Fruit fly (Drosophila melanogaster) whole organism, embryonic: ENCODE measurements around the gene CG43131.
A peak's percentile ranks its signal among the peaks of the same experiment; 100 is the strongest.

ENCODE experiments used
- Adf1 ChIP-seq: fragments of 200-800 bp; sonication (Bioruptor generic); IDR thresholded peaks from 2 replicates; pipeline ENCODE4 v1.3.6; 2022; ENCODE audit warnings: missing biosample characterization, missing genetic modification characterization
- Awh ChIP-seq: fragments of 200-800 bp; sonication (Bioruptor generic); IDR thresholded peaks from 2 replicates; pipeline ENCODE4, ENCODE4 v1.3.6; 2022; ENCODE audit warnings: missing biosample characterization, missing genetic modification characterization
- CG10565 ChIP-seq: fragments of 200-800 bp; sonication (Bioruptor generic); optimal IDR thresholded peaks from 3 replicates; lab custom pipeline; 2016; ENCODE audit warnings: missing biosample characterization, mild to moderate bottlenecking, missing genetic modification characterization
- CG10654 ChIP-seq: fragments of 200-800 bp; sonication (Bioruptor generic); optimal IDR thresholded peaks from 2 replicates; lab custom pipeline; 2016; ENCODE audit warnings: missing biosample characterization, missing genetic modification characterization
- CG11456 ChIP-seq: fragments of 200-800 bp; sonication (Bioruptor generic); IDR thresholded peaks from 3 replicates; pipeline ENCODE4 v1.3.6; 2022; ENCODE audit warnings: missing biosample characterization, missing genetic modification characterization
- CG11504 ChIP-seq: fragments of 200-800 bp; sonication (Bioruptor generic); optimal IDR thresholded peaks from 3 replicates; lab custom pipeline; 2019; ENCODE audit warnings: missing biosample characterization, mild to moderate bottlenecking, missing genetic modification characterization, moderate library complexity
- CG15479 ChIP-seq: fragments of 200-800 bp; sonication (Bioruptor generic); optimal IDR thresholded peaks from 3 replicates; lab custom pipeline; 2019; ENCODE audit warnings: missing biosample characterization, mild to moderate bottlenecking, missing genetic modification characterization, moderate library complexity
- CG15696 ChIP-seq: fragments of 200-800 bp; sonication (Bioruptor generic); optimal IDR thresholded peaks from 2 replicates; lab custom pipeline; 2019; ENCODE audit warnings: missing biosample characterization, mild to moderate bottlenecking, missing genetic modification characterization, moderate library complexity
- CG17385 ChIP-seq: fragments of 200-800 bp; sonication (Bioruptor generic); optimal IDR thresholded peaks from 3 replicates; lab custom pipeline; 2018; ENCODE audit warnings: missing biosample characterization, mild to moderate bottlenecking, missing genetic modification characterization
- CG18764 ChIP-seq: fragments of 200-800 bp; sonication (Bioruptor generic); optimal IDR thresholded peaks from 3 replicates; lab custom pipeline; 2016; ENCODE audit warnings: missing biosample characterization, missing genetic modification characterization
- CG30431 ChIP-seq: fragments of 200-800 bp; sonication (Bioruptor generic); optimal IDR thresholded peaks from 2 replicates; lab custom pipeline; 2017; ENCODE audit warnings: missing biosample characterization, missing genetic modification characterization
- CG3065 ChIP-seq: fragments of 200-800 bp; sonication (Bioruptor generic); optimal IDR thresholded peaks from 2 replicates; lab custom pipeline; 2016; ENCODE audit warnings: missing biosample characterization, missing genetic modification characterization
- CG33557 ChIP-seq: fragments of 200-800 bp; sonication (Bioruptor generic); optimal IDR thresholded peaks from 2 replicates; lab custom pipeline; 2019; ENCODE audit warnings: missing biosample characterization, mild to moderate bottlenecking, missing genetic modification characterization, moderate library complexity
- CG3847 ChIP-seq: fragments of 200-800 bp; sonication (Bioruptor generic); IDR thresholded peaks from 2 replicates; pipeline ENCODE4 v1.3.6; 2022; ENCODE audit warnings: missing biosample characterization, missing genetic modification characterization
- CG4282 ChIP-seq: fragments of 200-800 bp; sonication (Bioruptor generic); optimal IDR thresholded peaks from 2 replicates; lab custom pipeline; 2016; ENCODE audit warnings: missing biosample characterization, missing genetic modification characterization
- CG4404 ChIP-seq: fragments of 200-800 bp; sonication (Bioruptor generic); IDR thresholded peaks from 2 replicates; pipeline ENCODE4 v1.3.6; 2022; ENCODE audit warnings: missing biosample characterization, missing genetic modification characterization
- CG8290 ChIP-seq, 3 experiments: fragments of 200-800 bp; sonication (Bioruptor generic); optimal IDR thresholded peaks; 2 replicates each; lab custom pipeline; 2016 to 2019; ENCODE audit warnings: missing biosample characterization in 3 of 3, missing genetic modification characterization in 3 of 3, mild to moderate bottlenecking in 2 of 3, moderate library complexity in 1 of 3
- CG8478 ChIP-seq: fragments of >200 bp; optimal IDR thresholded peaks from 2 replicates; lab custom pipeline; 2018
- CG9727 ChIP-seq: fragments of 200-800 bp; sonication (Bioruptor generic); optimal IDR thresholded peaks from 3 replicates; lab custom pipeline; 2017; ENCODE audit warnings: missing biosample characterization, mild to moderate bottlenecking, missing genetic modification characterization
- CG9817 ChIP-seq: fragments of 200-800 bp; sonication (Bioruptor generic); optimal IDR thresholded peaks from 2 replicates; lab custom pipeline; 2018; ENCODE audit warnings: missing biosample characterization, mild to moderate bottlenecking, missing genetic modification characterization, moderate library complexity
- D19A ChIP-seq: fragments of 200-800 bp; optimal IDR thresholded peaks from 3 replicates; lab custom pipeline; 2019; ENCODE audit warnings: missing biosample characterization, mild to moderate bottlenecking, missing genetic modification characterization, moderate library complexity
- Dad ChIP-seq: fragments of 200-800 bp; sonication (Bioruptor generic); optimal IDR thresholded peaks from 3 replicates; lab custom pipeline; 2016; ENCODE audit warnings: missing biosample characterization, missing genetic modification characterization
- Ets65A ChIP-seq: fragments of 200-800 bp; sonication (Bioruptor generic); peaks from one replicate; lab custom pipeline; 2016; ENCODE audit warnings: missing biosample characterization, missing genetic modification characterization
- Hey ChIP-seq: fragments of 200-800 bp; sonication (Bioruptor generic); optimal IDR thresholded peaks from 3 replicates; lab custom pipeline; 2018; ENCODE audit warnings: missing biosample characterization, mild to moderate bottlenecking, missing genetic modification characterization
- MTF-1 ChIP-seq: fragments of 200-800 bp; sonication (Bioruptor generic); optimal IDR thresholded peaks from 2 replicates; lab custom pipeline; 2018; ENCODE audit warnings: missing biosample characterization, mild to moderate bottlenecking, missing genetic modification characterization, borderline replicate concordance
- Med ChIP-seq: fragments of 200-800 bp; sonication (Bioruptor generic); peaks from one replicate; lab custom pipeline; 2016; ENCODE audit warnings: missing biosample characterization, missing genetic modification characterization, mild to moderate bottlenecking, inconsistent platforms, moderate library complexity
- Optix ChIP-seq: fragments of 200-800 bp; sonication (Bioruptor generic); IDR thresholded peaks from 3 replicates; pipeline ENCODE4 v1.3.6; 2022; ENCODE audit warnings: missing biosample characterization, missing genetic modification characterization
- Sin3A ChIP-seq: fragments of >200 bp; optimal IDR thresholded peaks from 2 replicates; lab custom pipeline; 2018
- Ssrp ChIP-seq: fragments of 200-800 bp; sonication (Bioruptor generic); optimal IDR thresholded peaks from 2 replicates; lab custom pipeline; 2018; ENCODE audit warnings: missing biosample characterization, mild to moderate bottlenecking, missing genetic modification characterization, moderate library complexity
- Taf1 ChIP-seq: fragments of 200-800 bp; sonication (Bioruptor generic); IDR thresholded peaks from 2 replicates; pipeline ENCODE4 v1.3.6; 2022; ENCODE audit warnings: missing biosample characterization, missing genetic modification characterization
- Xrp1 ChIP-seq: fragments of 200-800 bp; sonication (Bioruptor generic); IDR thresholded peaks from 2 replicates; pipeline ENCODE4 v1.3.6; 2022; ENCODE audit warnings: missing biosample characterization, missing genetic modification characterization
- ara ChIP-seq: fragments of 200-800 bp; sonication (Bioruptor generic); IDR thresholded peaks from 2 replicates; pipeline ENCODE4 v1.3.6; 2022; ENCODE audit warnings: missing biosample characterization, missing genetic modification characterization
- bab2 ChIP-seq: fragments of 200-800 bp; sonication (Bioruptor generic); optimal IDR thresholded peaks from 2 replicates; lab custom pipeline; 2016; ENCODE audit warnings: missing biosample characterization, missing genetic modification characterization
- bsh ChIP-seq, 2 experiments: fragments of 200-800 bp; sonication (Bioruptor generic); optimal IDR thresholded peaks; 2 replicates each; lab custom pipeline; 2017 to 2018; ENCODE audit warnings: mild to moderate bottlenecking in 2 of 2, missing biosample characterization in 2 of 2, missing genetic modification characterization in 2 of 2, moderate library complexity in 1 of 2
- chm ChIP-seq: fragments of 200-800 bp; sonication (Bioruptor generic); IDR thresholded peaks from 2 replicates; pipeline ENCODE4 v1.3.6; 2022; ENCODE audit warnings: missing biosample characterization, missing genetic modification characterization
- ci ChIP-seq: fragments of 200-800 bp; sonication (Bioruptor generic); IDR thresholded peaks from 3 replicates; pipeline ENCODE4 v1.3.6; 2022; ENCODE audit warnings: missing biosample characterization, missing genetic modification characterization
- danr ChIP-seq: fragments of 200-800 bp; sonication (Bioruptor generic); IDR thresholded peaks from 2 replicates; pipeline ENCODE4 v1.3.6; 2022; ENCODE audit warnings: missing biosample characterization, missing genetic modification characterization
- dimm ChIP-seq: fragments of 200-800 bp; sonication (Bioruptor generic); IDR thresholded peaks from 2 replicates; pipeline ENCODE4 v1.3.6; 2022; ENCODE audit warnings: missing biosample characterization, missing genetic modification characterization
- gt ChIP-seq: fragments of 200-800 bp; sonication (Bioruptor generic); IDR thresholded peaks from 2 replicates; pipeline ENCODE4 v1.3.6; 2022; ENCODE audit warnings: missing biosample characterization, missing genetic modification characterization
- her ChIP-seq: fragments of 200-800 bp; sonication (Bioruptor generic); optimal IDR thresholded peaks from 2 replicates; lab custom pipeline; 2016; ENCODE audit warnings: missing biosample characterization, missing genetic modification characterization
- inv ChIP-seq: fragments of 200-800 bp; sonication (Bioruptor generic); IDR thresholded peaks from 2 replicates; pipeline ENCODE4 v1.3.6; 2022; ENCODE audit warnings: missing biosample characterization, missing genetic modification characterization; ENCODE audit not compliant: partially characterized antibody
- kah ChIP-seq: fragments of 200-800 bp; sonication (Bioruptor generic); optimal IDR thresholded peaks from 2 replicates; lab custom pipeline; 2018; ENCODE audit warnings: missing biosample characterization, mild to moderate bottlenecking, missing genetic modification characterization
- knrl ChIP-seq: fragments of 200-800 bp; sonication (Bioruptor generic); IDR thresholded peaks from 3 replicates; pipeline ENCODE4 v1.3.6; 2022; ENCODE audit warnings: missing biosample characterization, missing genetic modification characterization; ENCODE audit not compliant: partially characterized antibody
- maf-S ChIP-seq: fragments of 200-800 bp; sonication (Bioruptor generic); optimal IDR thresholded peaks from 2 replicates; lab custom pipeline; 2016; ENCODE audit warnings: missing biosample characterization, missing genetic modification characterization
- nerfin-2 ChIP-seq: fragments of 200-800 bp; sonication (Bioruptor generic); IDR thresholded peaks from 2 replicates; pipeline ENCODE4 v1.3.6; 2022; ENCODE audit warnings: missing biosample characterization, missing genetic modification characterization; ENCODE audit not compliant: partially characterized antibody
- p53 ChIP-seq: fragments of 200-800 bp; sonication (Bioruptor generic); optimal IDR thresholded peaks from 2 replicates; lab custom pipeline; 2016; ENCODE audit warnings: missing biosample characterization, missing genetic modification characterization
- pho ChIP-seq: fragments of 200-800 bp; sonication (Bioruptor generic); optimal IDR thresholded peaks from 2 replicates; lab custom pipeline; 2016; ENCODE audit warnings: missing biosample characterization, missing genetic modification characterization
- pum ChIP-seq: fragments of 200-800 bp; sonication (Bioruptor generic); optimal IDR thresholded peaks from 2 replicates; lab custom pipeline; 2016; ENCODE audit warnings: missing biosample characterization, missing genetic modification characterization
- shn ChIP-seq: fragments of 200-800 bp; sonication (Bioruptor generic); optimal IDR thresholded peaks from 3 replicates; lab custom pipeline; 2016; ENCODE audit warnings: missing biosample characterization, missing genetic modification characterization
- so ChIP-seq: fragments of 200-800 bp; sonication (Bioruptor generic); IDR thresholded peaks from 3 replicates; pipeline ENCODE4 v1.3.6; 2022; ENCODE audit warnings: missing biosample characterization, missing genetic modification characterization
- stwl ChIP-seq: fragments of 200-800 bp; sonication (Bioruptor generic); optimal IDR thresholded peaks from 3 replicates; lab custom pipeline; 2018; ENCODE audit warnings: missing biosample characterization, mild to moderate bottlenecking, missing genetic modification characterization, moderate library complexity
- trem ChIP-seq: fragments of 200-800 bp; optimal IDR thresholded peaks from 3 replicates; lab custom pipeline; 2019; ENCODE audit warnings: missing biosample characterization, mild to moderate bottlenecking, missing genetic modification characterization, moderate library complexity
- tx ChIP-seq: fragments of 200-800 bp; sonication (Bioruptor generic); optimal IDR thresholded peaks from 2 replicates; lab custom pipeline; 2016; ENCODE audit warnings: missing biosample characterization, missing genetic modification characterization

Gene CG43131

dm6 chr3R:5061340-5061701 is 47.7 kb downstream of the CG43131 start:
- TF ChIP-seq CG10565, result no peak
- no peak for TF ChIP-seq bab2 (GFP tag; lab: Kevin White, UChicago)
- no peak for TF ChIP-seq inv (GFP tag; lab: Robert Waterston, UW)
- TF ChIP-seq MTF-1 (GFP tag; lab: Kevin White, UChicago), result no peak
- no peak for TF ChIP-seq ara (GFP tag; lab: Robert Waterston, UW)
- no peak for TF ChIP-seq Taf1
- no peak for TF ChIP-seq CG9817 (tag; lab: Kevin White, UChicago)
- 0 out of 2 replicates have a peak, but pooled peaks have one; percentile 11 for TF ChIP-seq Awh
- TF ChIP-seq gt (GFP tag; lab: Robert Waterston, UW), result no peak
- TF ChIP-seq CG33557 (GFP tag; lab: Kevin White, UChicago), result no peak
- TF ChIP-seq CG3065 (GFP tag; lab: Kevin White, UChicago), result no peak
- no peak for TF ChIP-seq Ets65A
- TF ChIP-seq dimm (GFP tag; lab: Robert Waterston, UW), result no peak
- no peak for TF ChIP-seq Hey (tag; lab: Kevin White, UChicago)
- TF ChIP-seq CG8478 (lab: Kevin White, UChicago), result no peak
- TF ChIP-seq pho (GFP tag; lab: Kevin White, UChicago), result no peak
- TF ChIP-seq CG10654 (GFP tag; lab: Kevin White, UChicago), result no peak
- no peak for TF ChIP-seq Ssrp
- TF ChIP-seq danr (GFP tag; lab: Robert Waterston, UW), result no peak
- no peak for TF ChIP-seq maf-S
- TF ChIP-seq her (GFP tag; lab: Kevin White, UChicago), result no peak
- TF ChIP-seq kah (GFP tag; lab: Kevin White, UChicago), result no peak
- no peak for TF ChIP-seq D19A (tag; lab: Kevin White, UChicago)
- no peak for TF ChIP-seq CG3847 (GFP tag; lab: Robert Waterston, UW)
- TF ChIP-seq trem (tag; lab: Kevin White, UChicago), result no peak
- no peak for TF ChIP-seq Optix (GFP tag; lab: Robert Waterston, UW)
- TF ChIP-seq so (GFP tag; lab: Robert Waterston, UW), result no peak
- peak; percentile 11; the same call in 1 of the 2 replicates for TF ChIP-seq nerfin-2 (GFP tag; lab: Robert Waterston, UW)
- no peak for TF ChIP-seq CG4282 (GFP tag; lab: Kevin White, UChicago)
- no peak for TF ChIP-seq CG9727 (GFP tag; lab: Kevin White, UChicago)
- TF ChIP-seq CG15696 (tag; lab: Kevin White, UChicago), result no peak
- TF ChIP-seq stwl (tag; lab: Kevin White, UChicago), result peak; percentile 70
- no peak for TF ChIP-seq CG17385 (GFP tag; lab: Kevin White, UChicago)
- TF ChIP-seq knrl (GFP tag; lab: Robert Waterston, UW), result no peak
- TF ChIP-seq Xrp1, result no peak
- no peak for TF ChIP-seq Dad (GFP tag; lab: Kevin White, UChicago)
- TF ChIP-seq bsh (GFP tag; optimal IDR thresholded peaks at IDR 0.05; lab: Kevin White, UChicago), result no peak
- TF ChIP-seq Med (GFP tag; lab: Kevin White, UChicago), result peak; percentile 10
- no peak for TF ChIP-seq CG15479 (GFP tag; lab: Kevin White, UChicago)
- TF ChIP-seq CG8290 (GFP tag; optimal IDR thresholded peaks at IDR 0.05; lab: Kevin White, UChicago), result no peak
- TF ChIP-seq CG8290 (tag; optimal IDR thresholded peaks at IDR 0.05; lab: Kevin White, UChicago), result peak in 1 of 2 experiments; percentile 10
- no peak for TF ChIP-seq tx (GFP tag; lab: Kevin White, UChicago)
- TF ChIP-seq p53 (GFP tag; lab: Kevin White, UChicago), result no peak
- TF ChIP-seq CG11504 (tag; lab: Kevin White, UChicago), result no peak
- TF ChIP-seq CG30431 (GFP tag; lab: Kevin White, UChicago), result no peak
- no peak for TF ChIP-seq CG4404 (GFP tag; lab: Robert Waterston, UW)
- TF ChIP-seq Sin3A (lab: Kevin White, UChicago), result no peak
- TF ChIP-seq CG18764 (GFP tag; lab: Kevin White, UChicago), result no peak
- TF ChIP-seq Adf1, result no peak
- TF ChIP-seq chm (GFP tag; lab: Robert Waterston, UW), result peak; percentile 61; the same call in 1 of the 2 replicates
- peak; percentile 8; the same call in 1 of the 3 replicates for TF ChIP-seq ci (GFP tag; lab: Robert Waterston, UW)
- no peak for TF ChIP-seq CG11456
- TF ChIP-seq shn (GFP tag; lab: Kevin White, UChicago), result no peak
- TF ChIP-seq pum (GFP tag; lab: Kevin White, UChicago), result no peak
